Fruit fly (Drosophila melanogaster) whole organism, prepupa: Measurements from ENCODE around the gene CG33721.

ENCODE experiments used
- Blimp-1 ChIP-seq: fragments of 200-800 bp; sonication (Bioruptor generic); optimal IDR thresholded peaks from 3 replicates; lab custom pipeline; 2017; ENCODE audit warnings: missing biosample characterization, missing genetic modification characterization, mild to moderate bottlenecking, moderate library complexity, missing genetic modification reagents
- CG10669 ChIP-seq: fragments of 200-800 bp; sonication (Bioruptor generic); optimal IDR thresholded peaks from 3 replicates; lab custom pipeline; 2018; ENCODE audit warnings: missing biosample characterization, mild to moderate bottlenecking, missing genetic modification characterization, moderate library complexity
- CG11294 ChIP-seq: fragments of 200-800 bp; sonication (Bioruptor generic); IDR thresholded peaks from 2 replicates; pipeline ENCODE4 v1.3.6; 2022; ENCODE audit warnings: missing biosample characterization, missing genetic modification characterization
- CG3919 ChIP-seq: fragments of 200-800 bp; sonication (Bioruptor generic); optimal IDR thresholded peaks from 3 replicates; lab custom pipeline; 2016; ENCODE audit warnings: missing biosample characterization, missing genetic modification characterization
- CG6808 ChIP-seq: fragments of 200-800 bp; sonication (Bioruptor generic); optimal IDR thresholded peaks from 3 replicates; lab custom pipeline; 2017; ENCODE audit warnings: missing biosample characterization, missing genetic modification characterization, mild to moderate bottlenecking, moderate library complexity, missing genetic modification reagents
- Eip75B ChIP-seq: fragments of 200-800 bp; sonication (Bioruptor generic); optimal IDR thresholded peaks from 3 replicates; lab custom pipeline; 2016; ENCODE audit warnings: missing biosample characterization, missing genetic modification characterization
- Gug ChIP-seq: fragments of 200-800 bp; sonication (Bioruptor generic); IDR thresholded peaks from 2 replicates; pipeline ENCODE4 v1.3.6; 2022; ENCODE audit warnings: missing biosample characterization, missing genetic modification characterization
- Hr39 ChIP-seq: fragments of 200-800 bp; sonication (Bioruptor generic); optimal IDR thresholded peaks from 2 replicates; lab custom pipeline; 2016; ENCODE audit warnings: missing biosample characterization, missing genetic modification characterization
- Lpt ChIP-seq: fragments of 200-800 bp; sonication (Bioruptor generic); optimal IDR thresholded peaks from 3 replicates; lab custom pipeline; 2016; ENCODE audit warnings: missing biosample characterization, missing genetic modification characterization
- OdsH ChIP-seq: fragments of 200-800 bp; sonication (Bioruptor generic); optimal IDR thresholded peaks from 3 replicates; lab custom pipeline; 2016; ENCODE audit warnings: missing biosample characterization, missing genetic modification characterization
- Sox15 ChIP-seq: fragments of 200-800 bp; sonication (Bioruptor generic); optimal IDR thresholded peaks from 3 replicates; lab custom pipeline; 2016; ENCODE audit warnings: missing biosample characterization, missing genetic modification characterization
- acj6 ChIP-seq: fragments of 200-800 bp; sonication (Bioruptor generic); optimal IDR thresholded peaks from 3 replicates; lab custom pipeline; 2016; ENCODE audit warnings: missing biosample characterization, missing genetic modification characterization

- no peak for TF ChIP-seq Blimp-1
- TF ChIP-seq CG3919 (GFP tag; lab: Kevin White, UChicago), result peak; percentile 81
- TF ChIP-seq acj6, result peak; percentile 86
- peak; percentile 83 for TF ChIP-seq CG10669 (GFP tag; lab: Kevin White, UChicago)
- peak; percentile 80 for TF ChIP-seq Hr39
- TF ChIP-seq CG11294 (GFP tag; lab: Robert Waterston, UW), result peak; percentile 84
- peak; percentile 88 for TF ChIP-seq OdsH (GFP tag; lab: Kevin White, UChicago)
- TF ChIP-seq Eip75B, result peak; percentile 75
- peak; percentile 90 for TF ChIP-seq Gug (GFP tag; lab: Robert Waterston, UW)
- peak; percentile 70 for TF ChIP-seq Lpt (GFP tag; lab: Kevin White, UChicago)
- TF ChIP-seq Sox15 (GFP tag; lab: Kevin White, UChicago), result peak; percentile 71
- peak; percentile 72 for TF ChIP-seq CG6808
Measured at dm6 chr3R:22358810-22359209, 27.9 kb downstream of the CG33721 start.
